Worm (Caenorhabditis elegans): Measurements from ENCODE around the gene T07F8.4.

Gene T07F8.4

DNA sequence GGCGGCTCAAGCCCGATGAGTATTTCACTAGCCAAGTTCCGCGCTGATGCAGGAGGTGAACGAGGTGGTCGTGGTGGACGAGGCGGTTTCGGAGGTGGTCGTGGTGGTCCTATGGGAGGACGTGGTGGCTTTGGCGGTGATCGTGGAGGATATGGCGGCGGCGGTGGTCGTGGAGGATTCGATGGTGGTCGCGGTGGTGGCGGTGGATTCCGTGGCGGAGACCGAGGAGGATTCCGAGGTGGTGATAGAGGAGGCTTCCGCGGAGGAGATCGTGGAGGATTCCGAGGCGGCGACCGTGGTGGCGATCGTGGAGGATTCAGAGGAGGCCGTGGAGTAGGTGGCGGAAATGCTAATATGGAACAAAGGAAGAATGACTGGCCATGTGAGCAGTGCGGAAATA, 22.9 kb upstream of the T07F8.4 start:
- TF ChIP-seq cnd-1 (tag; optimal IDR thresholded peaks at IDR 0.05) (no peak), unc-39 (tag; optimal IDR thresholded peaks at IDR 0.05) (no peak), mep-1 (tag; optimal IDR thresholded peaks at IDR 0.05) (no peak), mls-2 (tag; optimal IDR thresholded peaks at IDR 0.05) (no peak), drap-1 (GFP tag; optimal IDR thresholded peaks at IDR 0.05) (no peak), ceh-43 (GFP tag; optimal IDR thresholded peaks at IDR 0.05) (no peak), ham-2 (GFP tag; optimal IDR thresholded peaks at IDR 0.05) (no peak)

DNA sequence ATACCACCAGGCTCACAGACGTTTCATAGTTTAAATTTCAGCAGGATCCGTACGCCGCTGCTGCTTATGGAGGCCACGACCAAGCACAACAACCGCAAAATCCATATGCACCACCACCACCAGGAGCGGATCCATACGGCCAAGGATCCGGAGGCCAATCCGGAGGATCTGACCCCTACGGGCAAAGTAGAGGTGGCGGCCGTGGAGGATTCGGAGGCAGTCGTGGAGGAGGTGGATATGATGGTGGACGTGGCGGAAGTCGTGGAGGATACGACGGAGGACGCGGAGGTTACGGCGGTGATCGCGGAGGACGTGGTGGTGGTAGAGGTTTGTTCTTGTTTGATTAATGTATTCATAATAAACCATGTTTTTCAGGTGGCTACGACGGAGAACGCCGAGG, 21.3 kb upstream of the T07F8.4 start:
- TF ChIP-seq sptf-1 (tag; optimal IDR thresholded peaks at IDR 0.05) = peak; percentile 1

DNA sequence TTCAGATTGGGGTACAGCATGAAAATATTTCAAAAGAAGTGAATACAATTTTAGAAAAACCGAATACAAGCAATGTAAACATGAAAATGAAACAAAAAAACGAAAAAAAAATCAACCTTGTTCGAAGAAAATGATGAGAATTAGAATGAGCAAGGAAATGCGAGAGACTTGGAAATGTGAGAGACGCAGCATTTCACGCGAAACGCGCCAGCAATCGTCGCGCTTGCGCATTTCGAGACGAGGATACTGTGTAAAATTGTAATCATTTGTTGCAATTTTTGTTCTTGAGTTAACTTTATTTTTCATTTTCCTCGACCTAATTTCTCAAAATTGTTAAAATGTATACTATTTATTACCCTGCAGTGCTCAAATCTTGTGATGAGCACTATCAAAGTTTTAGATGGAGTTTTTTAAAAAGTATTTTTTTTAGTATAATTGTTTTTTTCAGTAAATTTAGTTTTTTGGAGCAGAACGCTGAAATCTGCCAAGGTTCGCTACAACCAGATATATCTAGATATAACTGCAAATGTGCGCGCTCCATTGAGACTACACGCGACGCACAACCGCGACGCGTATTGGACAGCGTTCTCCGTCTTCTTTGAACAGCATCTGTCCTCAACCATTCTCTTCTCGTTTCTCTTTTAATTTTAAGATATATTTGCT, 20.3 kb upstream of the T07F8.4 start, which contains the start of gene fust-1:
fust-1 (plus strand) TSS at position 613 of the 663 bp plus-strand sequence.
- TF ChIP-seq flh-1 (GFP tag; optimal IDR thresholded peaks at IDR 0.05) = no peak
- peak; percentile 87 for TF ChIP-seq sptf-1 (tag; optimal IDR thresholded peaks at IDR 0.05)
- peak; percentile 20 for TF ChIP-seq lin-32 (GFP tag; optimal IDR thresholded peaks at IDR 0.05)
- TF ChIP-seq ceh-39 (tag; optimal IDR thresholded peaks at IDR 0.05) = peak; percentile 48
- no peak for TF ChIP-seq nhr-76 (tag; optimal IDR thresholded peaks at IDR 0.05)
- TF ChIP-seq elt-1 (tag; optimal IDR thresholded peaks at IDR 0.05; ENCODE audit: borderline replicate concordance, insufficient read depth) = no peak
- TF ChIP-seq mep-1 (tag; optimal IDR thresholded peaks at IDR 0.05) = peak; percentile 98
- TF ChIP-seq nhr-28 (tag; optimal IDR thresholded peaks at IDR 0.05) = no peak
- TF ChIP-seq ceh-43 (GFP tag; optimal IDR thresholded peaks at IDR 0.05) = peak; percentile 68
- TF ChIP-seq drap-1 (GFP tag; optimal IDR thresholded peaks at IDR 0.05) = peak; percentile 75
- peak; percentile 71 for TF ChIP-seq cnd-1 (tag; optimal IDR thresholded peaks at IDR 0.05)
- TF ChIP-seq hlh-1 (tag; optimal IDR thresholded peaks at IDR 0.05) = peak; percentile 43
- TF ChIP-seq ceh-83 (GFP tag; optimal IDR thresholded peaks at IDR 0.05) = peak; percentile 42
- TF ChIP-seq pha-4 (tag; optimal IDR thresholded peaks at IDR 0.05) = peak; percentile 97
- TF ChIP-seq ham-2 (GFP tag; optimal IDR thresholded peaks at IDR 0.05) = no peak
- peak; percentile 52 for TF ChIP-seq sem-2 (GFP tag; optimal IDR thresholded peaks at IDR 0.05)
- peak; percentile 82 for TF ChIP-seq mls-2 (tag; optimal IDR thresholded peaks at IDR 0.05)
- peak; percentile 32 for TF ChIP-seq ztf-11 (tag; optimal IDR thresholded peaks at IDR 0.05)
- TF ChIP-seq unc-120 (tag; optimal IDR thresholded peaks at IDR 0.05; ENCODE audit: poor library complexity, severe bottlenecking) = peak; percentile 37
- TF ChIP-seq nhr-2 (tag; optimal IDR thresholded peaks at IDR 0.05) = peak; percentile 66
- peak; percentile 93 for TF ChIP-seq lsy-2 (tag; optimal IDR thresholded peaks at IDR 0.05)
- TF ChIP-seq M03D4.4 (tag; optimal IDR thresholded peaks at IDR 0.05) = peak; percentile 74
- peak; percentile 74 for TF ChIP-seq ces-1 (GFP tag; optimal IDR thresholded peaks at IDR 0.05)
- peak; percentile 92 for TF ChIP-seq nhr-237 (tag; optimal IDR thresholded peaks at IDR 0.05)
- TF ChIP-seq bed-3 (GFP tag; optimal IDR thresholded peaks at IDR 0.05) = peak; percentile 32
- TF ChIP-seq snpc-4 (tag; optimal IDR thresholded peaks at IDR 0.05) = no peak
- TF ChIP-seq blmp-1 (tag; optimal IDR thresholded peaks at IDR 0.05) = peak; percentile 32
- peak; percentile 36 for TF ChIP-seq nhr-12 (tag; optimal IDR thresholded peaks at IDR 0.05)
- no peak for TF ChIP-seq unc-39 (tag; optimal IDR thresholded peaks at IDR 0.05)
- TF ChIP-seq unc-62 (GFP tag; optimal IDR thresholded peaks at IDR 0.05) = peak; percentile 14
- TF ChIP-seq lin-13 (tag; optimal IDR thresholded peaks at IDR 0.05) = peak; percentile 94
- TF ChIP-seq elt-3 (tag; optimal IDR thresholded peaks at IDR 0.05) = peak; percentile 31
- TF ChIP-seq zip-8 (tag; optimal IDR thresholded peaks at IDR 0.05) = no peak
- no peak for TF ChIP-seq mab-5 (tag; optimal IDR thresholded peaks at IDR 0.05)
- TF ChIP-seq tbx-8 (GFP tag; optimal IDR thresholded peaks at IDR 0.05) = peak; percentile 19

DNA sequence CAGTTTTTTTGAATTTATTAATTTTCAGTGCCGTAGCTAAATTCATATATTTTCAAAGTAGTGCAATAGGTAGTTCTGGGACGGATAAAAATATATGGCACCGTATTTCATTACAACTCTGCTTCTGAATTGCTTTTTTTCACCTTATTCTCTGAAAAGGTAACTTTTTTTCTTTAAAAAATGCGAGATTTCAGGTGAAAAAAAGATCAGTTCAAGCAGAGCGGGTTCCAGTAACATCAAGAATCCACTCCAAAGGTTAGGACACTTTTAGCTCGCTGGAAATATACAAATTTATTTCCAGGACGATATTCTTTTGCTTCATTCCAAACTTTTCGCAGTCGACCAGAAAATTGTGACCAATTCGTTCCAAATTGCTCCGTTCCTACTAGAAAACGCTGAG, 16.3 kb upstream of the T07F8.4 start, which contains the start of gene T07F8.1:
T07F8.1 (plus strand) TSS at position 301 of the 400 bp plus-strand sequence.
- TF ChIP-seq hlh-1 (tag; optimal IDR thresholded peaks at IDR 0.05) (no peak), bed-3 (GFP tag; optimal IDR thresholded peaks at IDR 0.05) (no peak), nhr-237 (tag; optimal IDR thresholded peaks at IDR 0.05) (no peak), blmp-1 (tag; optimal IDR thresholded peaks at IDR 0.05) (no peak), mep-1 (tag; optimal IDR thresholded peaks at IDR 0.05) (no peak), flh-1 (GFP tag; optimal IDR thresholded peaks at IDR 0.05) (no peak), elt-3 (tag; optimal IDR thresholded peaks at IDR 0.05) (no peak), sptf-1 (tag; optimal IDR thresholded peaks at IDR 0.05) (no peak), nhr-28 (tag; optimal IDR thresholded peaks at IDR 0.05) (no peak), cnd-1 (tag; optimal IDR thresholded peaks at IDR 0.05) (no peak)

Data from whole organism, mixed stage, embryonic.